Fruit fly (Drosophila melanogaster) whole organism, embryonic: ENCODE results near the gene CG15286.

ENCODE experiments used
- Abd-B ChIP-seq: fragments of 200-800 bp; sonication (Bioruptor generic); optimal IDR thresholded peaks from 2 replicates; lab custom pipeline; 2018; ENCODE audit warnings: missing biosample characterization, mild to moderate bottlenecking, missing genetic modification characterization, moderate library complexity
- B-H1 ChIP-seq: fragments of 200-800 bp; sonication (Bioruptor generic); IDR thresholded peaks from 3 replicates; pipeline ENCODE4 v1.3.6; 2022; ENCODE audit warnings: missing biosample characterization, missing genetic modification characterization
- CG11398 ChIP-seq: fragments of 200-800 bp; sonication (Bioruptor generic); optimal IDR thresholded peaks from 2 replicates; lab custom pipeline; 2016; ENCODE audit warnings: missing biosample characterization, missing genetic modification characterization
- CG11560 ChIP-seq: fragments of 200-800 bp; sonication (Bioruptor generic); IDR thresholded peaks from 3 replicates; pipeline ENCODE4 v1.3.6; 2022; ENCODE audit warnings: missing biosample characterization, missing genetic modification characterization
- CG12659 ChIP-seq: fragments of 200-800 bp; sonication (Bioruptor generic); optimal IDR thresholded peaks from 3 replicates; lab custom pipeline; 2017; ENCODE audit warnings: mild to moderate bottlenecking, missing biosample characterization, missing genetic modification reagents, missing genetic modification characterization
- CG13424 ChIP-seq: fragments of 200-800 bp; sonication (Bioruptor generic); optimal IDR thresholded peaks from 2 replicates; lab custom pipeline; 2019; ENCODE audit warnings: missing biosample characterization, mild to moderate bottlenecking, missing genetic modification characterization, moderate library complexity
- CG13775 ChIP-seq: fragments of 200-800 bp; sonication (Bioruptor generic); optimal IDR thresholded peaks from 3 replicates; lab custom pipeline; 2017; ENCODE audit warnings: missing biosample characterization, mild to moderate bottlenecking, missing genetic modification characterization
- CG14441 ChIP-seq: fragments of 200-800 bp; sonication (Bioruptor generic); IDR thresholded peaks from 2 replicates; pipeline ENCODE4 v1.3.6; 2022; ENCODE audit warnings: missing biosample characterization, missing genetic modification characterization
- CG15011 ChIP-seq: fragments of 200-800 bp; sonication (Bioruptor generic); optimal IDR thresholded peaks from 3 replicates; lab custom pipeline; 2018; ENCODE audit warnings: missing biosample characterization, mild to moderate bottlenecking, missing genetic modification characterization
- CG15269 ChIP-seq: fragments of 200-800 bp; sonication (Bioruptor generic); optimal IDR thresholded peaks from 2 replicates; lab custom pipeline; 2018; ENCODE audit warnings: missing biosample characterization, mild to moderate bottlenecking, missing genetic modification characterization, moderate library complexity
- CG1603 ChIP-seq: fragments of 200-800 bp; sonication (Bioruptor generic); optimal IDR thresholded peaks from 2 replicates; lab custom pipeline; 2019; ENCODE audit warnings: missing biosample characterization, mild to moderate bottlenecking, missing genetic modification characterization, moderate library complexity
- CG17328 ChIP-seq: fragments of 200-800 bp; sonication (Bioruptor generic); IDR thresholded peaks from 2 replicates; pipeline ENCODE4 v1.3.6; 2022; ENCODE audit warnings: missing biosample characterization, missing genetic modification characterization
- CG17568 ChIP-seq: fragments of 200-800 bp; sonication (Bioruptor generic); optimal IDR thresholded peaks from 2 replicates; lab custom pipeline; 2018; ENCODE audit warnings: missing biosample characterization, mild to moderate bottlenecking, missing genetic modification characterization, moderate library complexity
- CG17912 ChIP-seq: fragments of 200-800 bp; sonication (Bioruptor generic); optimal IDR thresholded peaks from 2 replicates; lab custom pipeline; 2018; ENCODE audit warnings: missing biosample characterization, mild to moderate bottlenecking, missing genetic modification characterization
- CG18764 ChIP-seq: fragments of 200-800 bp; sonication (Bioruptor generic); optimal IDR thresholded peaks from 3 replicates; lab custom pipeline; 2016; ENCODE audit warnings: missing biosample characterization, missing genetic modification characterization
- CG2199 ChIP-seq: fragments of 200-800 bp; sonication (Bioruptor generic); IDR thresholded peaks from 3 replicates; pipeline ENCODE4 v1.3.6; 2022; ENCODE audit warnings: missing biosample characterization, missing genetic modification characterization
- CG30403 ChIP-seq: fragments of 200-800 bp; sonication (Bioruptor generic); optimal IDR thresholded peaks from 3 replicates; lab custom pipeline; 2016; ENCODE audit warnings: missing biosample characterization, missing genetic modification characterization
- CG31388 ChIP-seq: fragments of 200-800 bp; sonication (Bioruptor generic); optimal IDR thresholded peaks from 2 replicates; lab custom pipeline; 2016; ENCODE audit warnings: missing biosample characterization, missing genetic modification characterization
- CG33557 ChIP-seq: fragments of 200-800 bp; sonication (Bioruptor generic); optimal IDR thresholded peaks from 2 replicates; lab custom pipeline; 2019; ENCODE audit warnings: missing biosample characterization, mild to moderate bottlenecking, missing genetic modification characterization, moderate library complexity
- CG3726 ChIP-seq: fragments of 200-800 bp; sonication (Bioruptor generic); IDR thresholded peaks from 3 replicates; pipeline ENCODE4, ENCODE4 v1.3.6; 2022; ENCODE audit warnings: missing biosample characterization, missing genetic modification characterization
- CG4707 ChIP-seq: fragments of 200-800 bp; sonication (Bioruptor generic); optimal IDR thresholded peaks from 2 replicates; lab custom pipeline; 2018; ENCODE audit warnings: missing biosample characterization, mild to moderate bottlenecking, missing genetic modification characterization, moderate library complexity
- CG6813 ChIP-seq: fragments of 200-800 bp; sonication (Bioruptor generic); optimal IDR thresholded peaks from 2 replicates; lab custom pipeline; 2017; ENCODE audit warnings: missing biosample characterization, missing genetic modification characterization, mild to moderate bottlenecking, moderate library complexity, missing genetic modification reagents
- CG8281 ChIP-seq: fragments of 200-800 bp; sonication (Bioruptor generic); optimal IDR thresholded peaks from 2 replicates; lab custom pipeline; 2018; ENCODE audit warnings: missing biosample characterization, mild to moderate bottlenecking, missing genetic modification characterization, moderate library complexity
- CG9215 ChIP-seq: fragments of 200-800 bp; sonication (Bioruptor generic); IDR thresholded peaks from 2 replicates; pipeline ENCODE4 v1.3.6; 2022; ENCODE audit warnings: missing biosample characterization, missing genetic modification characterization
- CG9817 ChIP-seq: fragments of 200-800 bp; sonication (Bioruptor generic); optimal IDR thresholded peaks from 2 replicates; lab custom pipeline; 2018; ENCODE audit warnings: missing biosample characterization, mild to moderate bottlenecking, missing genetic modification characterization, moderate library complexity
- CG9876 ChIP-seq: fragments of 200-800 bp; sonication (Bioruptor generic); optimal IDR thresholded peaks from 2 replicates; lab custom pipeline; 2016; ENCODE audit warnings: missing biosample characterization, missing genetic modification characterization
- E2f2 ChIP-seq: fragments of 200-800 bp; sonication (Bioruptor generic); IDR thresholded peaks from 2 replicates; pipeline ENCODE4 v1.3.6; 2022; ENCODE audit warnings: missing biosample characterization, missing genetic modification characterization
- HHEX ChIP-seq: fragments of 200-800 bp; sonication (Bioruptor generic); optimal IDR thresholded peaks from 3 replicates; lab custom pipeline; 2017; ENCODE audit warnings: missing biosample characterization, mild to moderate bottlenecking, missing genetic modification characterization, missing genetic modification reagents
- Hmr ChIP-seq: fragments of 200-800 bp; sonication (Bioruptor generic); optimal IDR thresholded peaks from 3 replicates; lab custom pipeline; 2017; ENCODE audit warnings: mild to moderate bottlenecking, missing biosample characterization, missing genetic modification reagents, missing genetic modification characterization
- Hmx ChIP-seq: fragments of 200-800 bp; sonication (Bioruptor generic); optimal IDR thresholded peaks from 2 replicates; lab custom pipeline; 2016; ENCODE audit warnings: missing biosample characterization, missing genetic modification characterization
- Kr ChIP-seq: fragments of 200-800 bp; sonication (Bioruptor generic); optimal IDR thresholded peaks from 2 replicates; lab custom pipeline; 2017; ENCODE audit warnings: missing biosample characterization, mild to moderate bottlenecking, missing genetic modification characterization
- MESR4 ChIP-seq: fragments of 200-800 bp; sonication (Bioruptor generic); optimal IDR thresholded peaks from 2 replicates; lab custom pipeline; 2018; ENCODE audit warnings: missing biosample characterization, mild to moderate bottlenecking, missing genetic modification characterization, moderate library complexity
- ab ChIP-seq: fragments of 200-800 bp; sonication (Bioruptor generic); optimal IDR thresholded peaks from 2 replicates; lab custom pipeline; 2016; ENCODE audit warnings: missing biosample characterization, missing genetic modification characterization
- al ChIP-seq: fragments of 200-800 bp; sonication (Bioruptor generic); IDR thresholded peaks from 2 replicates; pipeline ENCODE4 v1.3.6; 2022; ENCODE audit warnings: missing biosample characterization, missing genetic modification characterization
- chm ChIP-seq: fragments of 200-800 bp; sonication (Bioruptor generic); IDR thresholded peaks from 2 replicates; pipeline ENCODE4 v1.3.6; 2022; ENCODE audit warnings: missing biosample characterization, missing genetic modification characterization
- dysf ChIP-seq: fragments of 200-800 bp; sonication (Bioruptor generic); IDR thresholded peaks from 3 replicates; pipeline ENCODE4 v1.3.6; 2022; ENCODE audit warnings: missing biosample characterization, missing genetic modification characterization
- eyg ChIP-seq: fragments of 200-800 bp; sonication (Bioruptor generic); optimal IDR thresholded peaks from 3 replicates; lab custom pipeline; 2016; ENCODE audit warnings: missing biosample characterization, missing genetic modification characterization
- gcm2 ChIP-seq: fragments of 200-800 bp; sonication (Bioruptor generic); optimal IDR thresholded peaks from 2 replicates; lab custom pipeline; 2016; ENCODE audit warnings: missing biosample characterization, missing genetic modification characterization
- gsb-n ChIP-seq: fragments of 200-800 bp; sonication (Bioruptor generic); optimal IDR thresholded peaks from 3 replicates; lab custom pipeline; 2018; ENCODE audit warnings: missing biosample characterization, mild to moderate bottlenecking, missing genetic modification characterization
- h ChIP-seq: fragments of >200 bp; optimal IDR thresholded peaks from 2 replicates; lab custom pipeline; 2017
- insv ChIP-seq, 2 experiments: fragments of 200-800 bp; sonication (Bioruptor generic); optimal IDR thresholded peaks; 3 replicates each; lab custom pipeline; 2016 to 2018; ENCODE audit warnings: missing biosample characterization in 2 of 2, missing genetic modification characterization in 2 of 2
- nau ChIP-seq: fragments of 200-800 bp; sonication (Bioruptor generic); optimal IDR thresholded peaks from 3 replicates; lab custom pipeline; 2017; ENCODE audit warnings: missing biosample characterization, mild to moderate bottlenecking, missing genetic modification characterization, missing genetic modification reagents
- nerfin-2 ChIP-seq: fragments of 200-800 bp; sonication (Bioruptor generic); IDR thresholded peaks from 2 replicates; pipeline ENCODE4 v1.3.6; 2022; ENCODE audit warnings: missing biosample characterization, missing genetic modification characterization; ENCODE audit not compliant: partially characterized antibody
- nmo ChIP-seq: fragments of 200-800 bp; sonication (Bioruptor generic); optimal IDR thresholded peaks from 2 replicates; lab custom pipeline; 2018; ENCODE audit warnings: missing biosample characterization, mild to moderate bottlenecking, missing genetic modification characterization, moderate library complexity
- tap ChIP-seq: fragments of 200-800 bp; optimal IDR thresholded peaks from 3 replicates; lab custom pipeline; 2019; ENCODE audit warnings: missing biosample characterization, mild to moderate bottlenecking, missing genetic modification characterization, moderate library complexity
- trh ChIP-seq: fragments of 200-800 bp; sonication (Bioruptor generic); optimal IDR thresholded peaks from 2 replicates; lab custom pipeline; 2016; ENCODE audit warnings: missing biosample characterization, missing genetic modification characterization
- ttk ChIP-seq: fragments of 200-800 bp; sonication (Bioruptor generic); IDR thresholded peaks from 2 replicates; pipeline ENCODE4 v2.1.2; 2022; ENCODE audit warnings: missing biosample characterization, missing genetic modification characterization
- tup ChIP-seq: fragments of 200-800 bp; sonication (Bioruptor generic); optimal IDR thresholded peaks from 2 replicates; lab custom pipeline; 2016; ENCODE audit warnings: missing biosample characterization, mild to moderate bottlenecking, missing genetic modification characterization, moderate library complexity
- vfl ChIP-seq: fragments of 200-800 bp; sonication (Bioruptor generic); optimal IDR thresholded peaks from 2 replicates; lab custom pipeline; 2016; ENCODE audit warnings: missing biosample characterization, missing genetic modification characterization
- vnd ChIP-seq: fragments of 200-800 bp; sonication (Bioruptor generic); IDR thresholded peaks from 3 replicates; pipeline ENCODE4 v1.3.6; 2022; ENCODE audit warnings: missing biosample characterization, missing genetic modification characterization; ENCODE audit not compliant: partially characterized antibody
- yki ChIP-seq: fragments of >200 bp; optimal IDR thresholded peaks from 3 replicates; lab custom pipeline; 2018
- zfh2 ChIP-seq: fragments of 200-800 bp; sonication (Bioruptor generic); optimal IDR thresholded peaks from 2 replicates; lab custom pipeline; 2016; ENCODE audit warnings: missing biosample characterization, missing genetic modification characterization

CG15286 gene

DNA sequence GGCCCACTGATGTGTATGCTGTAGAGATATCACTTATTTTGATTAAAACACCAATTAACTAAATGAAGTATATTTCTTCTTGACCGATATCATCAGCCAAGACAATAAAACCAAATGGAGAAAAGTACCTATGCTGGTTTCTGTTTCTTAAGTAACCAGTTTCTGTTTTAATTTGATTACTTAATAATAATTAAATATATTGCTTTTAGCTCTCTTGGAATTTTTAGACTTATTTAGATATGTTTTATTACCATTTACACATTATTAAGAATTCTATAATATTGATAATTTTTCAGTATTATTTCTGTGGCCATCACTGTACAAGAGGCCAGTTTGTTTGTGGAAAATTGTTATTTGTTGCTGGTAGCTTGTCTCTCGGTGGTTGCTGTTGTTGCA, 29.2 kb downstream of the CG15286 start (continued):
- TF ChIP-seq CG9876 = no peak
- no peak for TF ChIP-seq CG17568 (GFP tag; lab: Kevin White, UChicago)
- TF ChIP-seq CG30403 = peak; percentile 35
- no peak for TF ChIP-seq CG2199 (GFP tag; lab: Robert Waterston, UW)
- no peak for TF ChIP-seq CG14441 (GFP tag; lab: Robert Waterston, UW)
- no peak for TF ChIP-seq Hmx (GFP tag; lab: Kevin White, UChicago)
- TF ChIP-seq CG13775 (GFP tag; lab: Kevin White, UChicago) = no peak
- TF ChIP-seq al (GFP tag; lab: Robert Waterston, UW) = no peak
- no peak for TF ChIP-seq CG11398 (GFP tag; lab: Kevin White, UChicago)
- peak; percentile 48 for TF ChIP-seq gsb-n (tag; lab: Kevin White, UChicago)
- no peak for TF ChIP-seq CG11560 (tag; lab: Robert Waterston, UW)
- TF ChIP-seq eyg (GFP tag; lab: Kevin White, UChicago) = no peak
- no peak for TF ChIP-seq chm (GFP tag; lab: Robert Waterston, UW)
- TF ChIP-seq CG13424 = no peak
- TF ChIP-seq CG1603 (tag; lab: Kevin White, UChicago) = peak; percentile 20
- peak; percentile 10; the same call in 1 of the 2 replicates for TF ChIP-seq CG17328 (GFP tag; lab: Robert Waterston, UW)
- peak; percentile 36 for TF ChIP-seq CG6813 (GFP tag; lab: Kevin White, UChicago)
- TF ChIP-seq CG15269 (tag; lab: Kevin White, UChicago) = peak; percentile 43
- no peak for TF ChIP-seq insv (GFP tag; optimal IDR thresholded peaks at IDR 0.05; lab: Kevin White, UChicago)
- TF ChIP-seq ab (GFP tag; lab: Kevin White, UChicago) = no peak
- peak; percentile 13 for TF ChIP-seq CG12659
- no peak for TF ChIP-seq CG8281 (tag; lab: Kevin White, UChicago)
- no peak for TF ChIP-seq CG4707 (GFP tag; lab: Kevin White, UChicago)
- TF ChIP-seq nau (GFP tag; lab: Kevin White, UChicago) = peak; percentile 44
- TF ChIP-seq ttk (GFP tag; lab: Robert Waterston, UW) = no peak
- TF ChIP-seq nerfin-2 = no peak
- peak; percentile 20 for TF ChIP-seq CG15011
- peak; percentile 33 for TF ChIP-seq tap
- no peak for TF ChIP-seq CG9817
- no peak for TF ChIP-seq CG31388
- TF ChIP-seq vfl = no peak
- no peak for TF ChIP-seq tup (GFP tag; lab: Kevin White, UChicago)
- no peak for TF ChIP-seq trh (GFP tag; lab: Kevin White, UChicago)
- no peak for TF ChIP-seq CG9215 (GFP tag; lab: Robert Waterston, UW)
- TF ChIP-seq B-H1 = no peak
- TF ChIP-seq E2f2 (GFP tag; lab: Robert Waterston, UW) = peak; percentile 21; the same call in 1 of the 2 replicates
- TF ChIP-seq CG17912 (GFP tag; lab: Kevin White, UChicago) = no peak
- TF ChIP-seq CG3726 (GFP tag; lab: Robert Waterston, UW) = no peak
- TF ChIP-seq gcm2 (GFP tag; lab: Kevin White, UChicago) = no peak
- no peak; the same call in 2 of the 3 replicates for TF ChIP-seq dysf (GFP tag; lab: Robert Waterston, UW)
- TF ChIP-seq Abd-B = peak; percentile 24
- no peak for TF ChIP-seq CG33557 (GFP tag; lab: Kevin White, UChicago)
- no peak for TF ChIP-seq Kr (GFP tag; lab: Kevin White, UChicago)
- no peak for TF ChIP-seq h (lab: Kevin White, UChicago)
- no peak for TF ChIP-seq vnd (GFP tag; lab: Robert Waterston, UW)
- TF ChIP-seq HHEX = no peak
- no peak for TF ChIP-seq yki (lab: Kevin White, UChicago)
- TF ChIP-seq MESR4 (GFP tag; lab: Kevin White, UChicago) = no peak
- TF ChIP-seq CG18764 (GFP tag; lab: Kevin White, UChicago) = no peak
- TF ChIP-seq zfh2 (GFP tag; lab: Kevin White, UChicago) = no peak
- TF ChIP-seq Hmr (GFP tag; lab: Kevin White, UChicago) = no peak
- peak; percentile 79 for TF ChIP-seq nmo (GFP tag; lab: Kevin White, UChicago)
